Worm (Caenorhabditis elegans) whole organism, mixed stage, embryonic: ENCODE results near the gene F01D5.6.
"Not testable (repeated sequence)": the region's sequence is repeated elsewhere in the genome, so short reads cannot be mapped to it uniquely, and the experiment has no call there.

ENCODE experiments used
- lin-13 ChIP-seq: fragments of 150-350 bp; optimal IDR thresholded peaks from 2 replicates; lab custom pipeline; 2014; ENCODE audit warnings: missing biosample characterization, missing genetic modification characterization
- lsy-2 ChIP-seq: fragments of 150-350 bp; optimal IDR thresholded peaks from 2 replicates; lab custom pipeline; 2014; ENCODE audit warnings: missing biosample characterization, missing genetic modification characterization
- nhr-12 ChIP-seq: fragments of 150-350 bp; optimal IDR thresholded peaks from 2 replicates; lab custom pipeline; 2014; ENCODE audit warnings: missing biosample characterization, missing genetic modification characterization
- nhr-76 ChIP-seq: sonication (generic microtip); optimal IDR thresholded peaks from 2 replicates; lab custom pipeline; 2017; ENCODE audit warnings: missing biosample characterization, missing genetic modification characterization
- pha-4 ChIP-seq: fragments of 150-350 bp; optimal IDR thresholded peaks from 2 replicates; lab custom pipeline; 2018; ENCODE audit warnings: missing biosample characterization, missing genetic modification reagents, missing genetic modification characterization
- unc-39 ChIP-seq: fragments of 150-350 bp; optimal IDR thresholded peaks from 2 replicates; lab custom pipeline; 2014; ENCODE audit warnings: missing biosample characterization, missing genetic modification characterization
- ztf-11 ChIP-seq: fragments of 150-350 bp; optimal IDR thresholded peaks from 2 replicates; lab custom pipeline; 2014; ENCODE audit warnings: missing biosample characterization, missing genetic modification characterization

DNA sequence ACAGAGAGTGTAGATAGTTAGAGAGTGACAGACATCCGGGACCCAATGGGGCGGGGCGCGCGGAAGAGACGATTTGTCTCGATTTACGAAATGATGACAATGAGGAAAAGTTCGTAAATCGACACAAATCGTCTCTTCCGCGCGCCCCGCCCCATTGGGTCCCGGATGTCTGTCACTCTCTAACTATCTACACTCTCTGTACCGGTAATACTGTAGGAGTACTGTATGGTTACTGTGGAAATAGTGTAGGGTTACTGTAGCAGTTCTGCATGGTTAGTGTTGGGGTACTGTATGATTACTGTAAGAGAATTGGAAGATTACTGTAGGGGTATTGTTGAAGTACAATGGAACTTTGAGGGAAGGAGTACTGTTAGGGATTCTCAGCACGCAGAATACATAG is 14.9 kb downstream of the F01D5.6 start, which contains the start of gene F01D5.10:
- TF ChIP-seq unc-39; ztf-11 (tag; lab: Kevin White, UChicago); nhr-76 (tag; lab: Kevin White, UChicago); lin-13; pha-4 (tag; lab: Kevin White, UChicago); lsy-2 (tag; lab: Kevin White, UChicago); nhr-12 (tag; lab: Kevin White, UChicago): not testable (repeated sequence)
